Worm (Caenorhabditis elegans) whole organism, L1 larva: Measurements from ENCODE around the gene C49C3.15.

Source experiments
- nhr-12 ChIP-seq: sonication (generic microtip); optimal IDR thresholded peaks from 2 replicates; lab custom pipeline; 2017; ENCODE audit warnings: missing biosample characterization, missing genetic modification characterization
- pag-3 ChIP-seq: sonication (generic microtip); optimal IDR thresholded peaks from 2 replicates; lab custom pipeline; 2017; ENCODE audit warnings: missing genetic modification characterization, mild to moderate bottlenecking, missing compliant biosample characterization, antibody characterized with exemption, borderline replicate concordance; ENCODE audit not compliant: insufficient read depth
- rnt-1 ChIP-seq: sonication (generic microtip); optimal IDR thresholded peaks from 2 replicates; lab custom pipeline; 2016; ENCODE audit warnings: mild to moderate bottlenecking, missing genetic modification characterization, moderate library complexity, missing compliant biosample characterization

DNA sequence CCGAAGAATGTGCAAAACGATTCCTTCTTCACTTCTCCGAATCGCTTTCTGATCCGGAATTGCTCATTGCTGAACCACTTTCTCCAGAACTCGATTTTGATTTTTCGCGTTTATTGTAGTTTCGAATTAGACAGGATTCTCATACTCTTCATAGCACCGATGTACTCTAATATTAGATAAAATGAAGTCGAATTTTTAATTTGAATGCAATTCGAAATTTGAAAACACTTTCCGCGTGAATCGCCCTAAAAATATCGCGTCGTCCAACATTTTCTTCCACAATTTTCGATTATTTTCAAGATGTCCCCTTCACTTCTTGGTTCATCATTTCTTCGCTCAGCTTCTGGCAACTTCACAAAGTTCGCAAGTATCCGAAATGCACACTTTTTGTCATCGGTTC lies 48.0 kb downstream of the C49C3.15 start, which contains the start of gene C30H6.8:
- TF ChIP-seq nhr-12 (no peak), pag-3 (no peak), rnt-1 (tag; lab: Kevin White, UChicago) (no peak)
